Worm (Caenorhabditis elegans) whole organism, L4 larva: ENCODE data around the gene C49C3.21.

ENCODE experiments used
- F37D6.2 ChIP-seq: sonication (generic microtip); optimal IDR thresholded peaks from 2 replicates; lab custom pipeline; 2016; ENCODE audit warnings: mild to moderate bottlenecking, missing genetic modification characterization, missing compliant biosample characterization
- ZK546.5 ChIP-seq, 2 experiments: sonication (generic microtip); optimal IDR thresholded peaks; 2 replicates each; lab custom pipeline; 2017; ENCODE audit warnings: missing biosample characterization in 2 of 2, missing genetic modification characterization in 2 of 2
- aly-2 ChIP-seq: sonication (generic microtip); optimal IDR thresholded peaks from 2 replicates; lab custom pipeline; 2018; ENCODE audit warnings: missing biosample characterization, missing genetic modification characterization
- ama-1 ChIP-seq: fragments of 150-350 bp; optimal IDR thresholded peaks from 2 replicates; lab custom pipeline; 2014; ENCODE audit warnings: inconsistent platforms, mixed read lengths
- dpl-1 ChIP-seq: fragments of 150-350 bp; optimal IDR thresholded peaks from 2 replicates; lab custom pipeline; 2014; ENCODE audit warnings: missing biosample characterization, missing genetic modification reagents, missing genetic modification characterization
- fkh-10 ChIP-seq: fragments of 150-350 bp; optimal IDR thresholded peaks from 2 replicates; lab custom pipeline; 2014; ENCODE audit warnings: missing biosample characterization, missing genetic modification reagents, missing genetic modification characterization
- hmg-1.1 ChIP-seq: fragments of 200-800 bp; sonication (Bioruptor generic); IDR thresholded peaks from 2 replicates; pipeline ENCODE4 v1.3.6; 2022; ENCODE audit warnings: missing genetic modification reagents, missing genetic modification characterization, missing compliant biosample characterization
- nhr-28 ChIP-seq: fragments of 150-350 bp; optimal IDR thresholded peaks from 2 replicates; lab custom pipeline; 2014; ENCODE audit warnings: missing biosample characterization, missing genetic modification characterization
- nhr-76 ChIP-seq: fragments of 150-350 bp; optimal IDR thresholded peaks from 2 replicates; lab custom pipeline; 2014; ENCODE audit warnings: missing biosample characterization, missing genetic modification characterization
- pha-4 ChIP-seq, 2 experiments: fragments of 150-350 bp in 1 of 2; fragments of 200-800 bp in 1 of 2; sonication (Bioruptor generic) in 1 of 2; IDR thresholded peaks in 1 of 2; optimal IDR thresholded peaks in 1 of 2; 2 replicates each; pipeline versions ENCODE4 v1.3.6 to Lab custom; 2014 to 2022; ENCODE audit warnings: missing genetic modification characterization in 2 of 2, missing genetic modification reagents in 2 of 2, missing biosample characterization in 1 of 2, missing compliant biosample characterization in 1 of 2
- php-3 ChIP-seq: fragments of 200-800 bp; sonication (Bioruptor generic); IDR thresholded peaks from 2 replicates; pipeline ENCODE4 v1.3.6; 2022; ENCODE audit warnings: missing genetic modification reagents, missing genetic modification characterization, missing compliant biosample characterization
- pqm-1 ChIP-seq: sonication (generic microtip); optimal IDR thresholded peaks from 2 replicates; lab custom pipeline; 2017; ENCODE audit warnings: missing biosample characterization, missing genetic modification characterization
- zag-1 ChIP-seq: fragments of 150-350 bp; optimal IDR thresholded peaks from 2 replicates; lab custom pipeline; 2014; ENCODE audit warnings: missing biosample characterization, missing genetic modification characterization
- ztf-11 ChIP-seq: fragments of 150-350 bp; optimal IDR thresholded peaks from 2 replicates; lab custom pipeline; 2014; ENCODE audit warnings: missing biosample characterization, missing genetic modification characterization

DNA sequence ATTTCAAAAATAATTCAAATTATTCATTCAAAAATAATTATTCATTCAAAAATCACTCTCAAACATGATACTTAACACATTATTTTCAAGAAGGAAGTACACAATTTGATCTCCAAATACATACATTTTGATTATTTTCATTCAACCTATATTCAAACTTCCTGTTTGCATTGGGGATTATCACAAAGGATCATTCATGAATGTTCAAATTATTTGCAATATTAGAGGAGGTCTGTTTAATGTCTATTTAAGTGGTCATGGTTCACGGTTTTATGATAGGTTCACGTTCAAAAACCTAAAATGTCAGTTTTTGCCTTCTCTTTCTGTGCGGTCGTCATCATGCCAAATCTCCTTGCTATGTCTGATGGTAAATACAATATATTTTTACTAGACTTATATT, 18.4 kb downstream of the C49C3.21 start, which contains the start of gene clec-202:
- TF ChIP-seq nhr-76 (tag; lab: Kevin White, UChicago) = no peak
- TF ChIP-seq F37D6.2 (tag; lab: Kevin White, UChicago) = no peak
- no peak for TF ChIP-seq ama-1
- TF ChIP-seq pqm-1 (tag; lab: Kevin White, UChicago) = no peak
- TF ChIP-seq ZK546.5 (tag; optimal IDR thresholded peaks at IDR 0.05; lab: Kevin White, UChicago) = no peak
- no peak for TF ChIP-seq hmg-1.1 (GFP tag; lab: Robert Waterston, UW)
- TF ChIP-seq zag-1 = no peak
- no peak for TF ChIP-seq fkh-10
- no peak for TF ChIP-seq ztf-11 (tag; lab: Kevin White, UChicago)
- no peak for TF ChIP-seq pha-4 (GFP tag; IDR thresholded peaks at IDR 0.05; lab: Robert Waterston, UW)
- no peak for TF ChIP-seq pha-4 (tag; optimal IDR thresholded peaks at IDR 0.05; lab: Kevin White, UChicago)
- TF ChIP-seq dpl-1 = no peak
- no peak for TF ChIP-seq nhr-28 (tag; lab: Kevin White, UChicago)
- no peak for TF ChIP-seq aly-2 (tag; lab: Kevin White, UChicago)
- TF ChIP-seq php-3 (GFP tag; lab: Robert Waterston, UW) = no peak
